Worm (Caenorhabditis elegans) whole organism, L3 larva: ENCODE measurements around the gene tmem-131.

ENCODE experiments used
- jun-1 ChIP-seq: fragments of 150-350 bp; optimal IDR thresholded peaks from 2 replicates; lab custom pipeline; 2014; ENCODE audit warnings: missing biosample characterization, missing genetic modification reagents, missing genetic modification characterization
- mdl-1 ChIP-seq: fragments of 150-350 bp; optimal IDR thresholded peaks from 2 replicates; lab custom pipeline; 2014; ENCODE audit warnings: missing biosample characterization, missing genetic modification characterization
- pqm-1 ChIP-seq: fragments of 150-350 bp; optimal IDR thresholded peaks from 2 replicates; lab custom pipeline; 2017; ENCODE audit warnings: missing biosample characterization, missing genetic modification characterization, inconsistent platforms
- skn-1 ChIP-seq: fragments of 150-350 bp; optimal IDR thresholded peaks from 2 replicates; lab custom pipeline; 2014; ENCODE audit warnings: missing biosample characterization, missing genetic modification characterization
- unc-62 ChIP-seq: fragments of 150-350 bp; sonication (generic microtip); optimal IDR thresholded peaks from 4 replicates; lab custom pipeline; 2014; ENCODE audit warnings: missing biosample characterization, missing genetic modification reagents, missing genetic modification characterization
- ztf-11 ChIP-seq: fragments of 150-350 bp; optimal IDR thresholded peaks from 2 replicates; lab custom pipeline; 2014; ENCODE audit warnings: missing biosample characterization, missing genetic modification characterization

- TF ChIP-seq pqm-1 (tag; lab: Kevin White, UChicago) (no peak), ztf-11 (tag; lab: Kevin White, UChicago) (no peak), unc-62 (GFP tag; lab: Kevin White, UChicago) (no peak), mdl-1 (no peak), skn-1 (tag; lab: Kevin White, UChicago) (no peak), jun-1 (tag; lab: Kevin White, UChicago) (no peak)
Measured at ce11 chrIII:4987666-4988065, 10.3 kb downstream of the tmem-131 start.
